Fruit fly (Drosophila melanogaster) S2 (cell line): ENCODE data around the gene rux.

Experiments used
- CG8478 ChIP-seq: fragments of >200 bp; optimal IDR thresholded peaks from 2 replicates; lab custom pipeline; 2018
- CTCF ChIP-seq, 2 experiments: fragments of >200 bp; optimal IDR thresholded peaks; 2 replicates each; lab custom pipeline; 2018

- TF ChIP-seq CG8478 (lab: Kevin White, UChicago) (no peak), CTCF (optimal IDR thresholded peaks at IDR 0.05; lab: Kevin White, UChicago) (no peak)
These were observed 15.5 kb downstream of the rux start for dm6 chrX:6022090-6022489.
